Worm (Caenorhabditis elegans) whole organism, L2 larva: ENCODE measurements around the gene his-72.

ENCODE experiments used
- F13H6.1 ChIP-seq: sonication (generic microtip); optimal IDR thresholded peaks from 2 replicates; lab custom pipeline; 2016; ENCODE audit warnings: missing genetic modification characterization, missing compliant biosample characterization
- R02D3.7 ChIP-seq: fragments of 150-350 bp; optimal IDR thresholded peaks from 2 replicates; lab custom pipeline; 2014; ENCODE audit warnings: missing biosample characterization, missing genetic modification characterization
- Y55F3AM.14 ChIP-seq: fragments of 200-800 bp; sonication (Bioruptor generic); optimal IDR thresholded peaks from 2 replicates; lab custom pipeline; 2018; ENCODE audit warnings: mild to moderate bottlenecking, missing genetic modification characterization, missing compliant biosample characterization
- ZK546.5 ChIP-seq: sonication (generic microtip); optimal IDR thresholded peaks from 2 replicates; lab custom pipeline; 2017; ENCODE audit warnings: missing biosample characterization, missing genetic modification characterization
- alr-1 ChIP-seq: fragments of 150-350 bp; optimal IDR thresholded peaks from 2 replicates; lab custom pipeline; 2014; ENCODE audit warnings: missing biosample characterization, missing genetic modification characterization
- ama-1 ChIP-seq: fragments of 150-350 bp; optimal IDR thresholded peaks from 2 replicates; lab custom pipeline; 2018; ENCODE audit warnings: inconsistent platforms
- blmp-1 ChIP-seq: sonication (generic microtip); optimal IDR thresholded peaks from 2 replicates; lab custom pipeline; 2017; ENCODE audit warnings: missing genetic modification characterization, mild to moderate bottlenecking, missing compliant biosample characterization, antibody characterized with exemption, moderate library complexity; ENCODE audit not compliant: insufficient read depth
- ceh-82 ChIP-seq: fragments of 150-350 bp; optimal IDR thresholded peaks from 2 replicates; lab custom pipeline; 2014; ENCODE audit warnings: missing biosample characterization, missing genetic modification characterization
- crh-2 ChIP-seq: sonication (generic microtip); optimal IDR thresholded peaks from 2 replicates; lab custom pipeline; 2017; ENCODE audit warnings: missing biosample characterization, missing genetic modification characterization
- dmd-4 ChIP-seq: sonication (generic microtip); optimal IDR thresholded peaks from 2 replicates; lab custom pipeline; 2017; ENCODE audit warnings: missing biosample characterization, missing genetic modification characterization
- egl-27 ChIP-seq: sonication (generic microtip); optimal IDR thresholded peaks from 3 replicates; lab custom pipeline; 2017; ENCODE audit warnings: missing biosample characterization, missing genetic modification reagents, missing genetic modification characterization
- elt-1 ChIP-seq: fragments of 150-350 bp; optimal IDR thresholded peaks from 2 replicates; lab custom pipeline; 2014; ENCODE audit warnings: missing biosample characterization, missing genetic modification characterization
- elt-3 ChIP-seq: sonication (generic microtip); optimal IDR thresholded peaks from 2 replicates; lab custom pipeline; 2017; ENCODE audit warnings: missing biosample characterization, missing genetic modification characterization
- fos-1 ChIP-seq: fragments of 150-350 bp; optimal IDR thresholded peaks from 2 replicates; lab custom pipeline; 2014; ENCODE audit warnings: missing biosample characterization, missing genetic modification characterization
- gmeb-1 ChIP-seq: fragments of 150-350 bp; optimal IDR thresholded peaks from 2 replicates; lab custom pipeline; 2014; ENCODE audit warnings: missing biosample characterization, missing genetic modification characterization
- lin-13 ChIP-seq: fragments of 150-350 bp; optimal IDR thresholded peaks from 2 replicates; lab custom pipeline; 2014; ENCODE audit warnings: missing biosample characterization, missing genetic modification reagents, missing genetic modification characterization
- lin-39 ChIP-seq: fragments of 150-350 bp; optimal IDR thresholded peaks from 2 replicates; lab custom pipeline; 2014; ENCODE audit warnings: missing biosample characterization, missing genetic modification reagents, missing genetic modification characterization
- lsy-2 ChIP-seq, 2 experiments: fragments of 150-350 bp in 1 of 2; sonication (generic microtip) in 1 of 2; optimal IDR thresholded peaks; 2 replicates each; lab custom pipeline; 2014 to 2017; ENCODE audit warnings: missing biosample characterization in 2 of 2, missing genetic modification characterization in 2 of 2
- mab-5 ChIP-seq: fragments of 150-350 bp; optimal IDR thresholded peaks from 2 replicates; lab custom pipeline; 2014; ENCODE audit warnings: missing biosample characterization, missing genetic modification characterization
- mbf-1 ChIP-seq: sonication (generic microtip); optimal IDR thresholded peaks from 2 replicates; lab custom pipeline; 2017; ENCODE audit warnings: missing biosample characterization, missing genetic modification characterization
- mdl-1 ChIP-seq, 2 experiments: fragments of 150-350 bp in 1 of 2; sonication (generic microtip) in 1 of 2; optimal IDR thresholded peaks; 2 replicates each; lab custom pipeline; 2017; ENCODE audit warnings: missing biosample characterization in 2 of 2, missing genetic modification characterization in 2 of 2
- nhr-10 ChIP-seq: sonication (generic microtip); optimal IDR thresholded peaks from 2 replicates; lab custom pipeline; 2017; ENCODE audit warnings: missing biosample characterization, missing genetic modification characterization
- nhr-11 ChIP-seq: fragments of 150-350 bp; optimal IDR thresholded peaks from 2 replicates; lab custom pipeline; 2014; ENCODE audit warnings: missing biosample characterization, missing genetic modification characterization
- nhr-12 ChIP-seq: fragments of 150-350 bp; optimal IDR thresholded peaks from 2 replicates; lab custom pipeline; 2014; ENCODE audit warnings: missing biosample characterization, missing genetic modification characterization
- nhr-129 ChIP-seq: fragments of 150-350 bp; optimal IDR thresholded peaks from 2 replicates; lab custom pipeline; 2014; ENCODE audit warnings: missing biosample characterization, missing genetic modification characterization
- nhr-21 ChIP-seq: fragments of 150-350 bp; optimal IDR thresholded peaks from 2 replicates; lab custom pipeline; 2014; ENCODE audit warnings: missing biosample characterization, missing genetic modification characterization
- nhr-23 ChIP-seq: fragments of 150-350 bp; optimal IDR thresholded peaks from 2 replicates; lab custom pipeline; 2014; ENCODE audit warnings: missing biosample characterization, missing genetic modification reagents, missing genetic modification characterization
- nhr-237 ChIP-seq: fragments of 150-350 bp; optimal IDR thresholded peaks from 2 replicates; lab custom pipeline; 2014; ENCODE audit warnings: missing biosample characterization, missing genetic modification characterization
- nhr-25 ChIP-seq: fragments of 150-350 bp; sonication (generic microtip); optimal IDR thresholded peaks from 3 replicates; lab custom pipeline; 2014; ENCODE audit warnings: missing biosample characterization, missing genetic modification characterization
- nhr-6 ChIP-seq: fragments of 150-350 bp; optimal IDR thresholded peaks from 2 replicates; lab custom pipeline; 2014; ENCODE audit warnings: missing biosample characterization, missing genetic modification characterization
- nhr-77 ChIP-seq: fragments of 150-350 bp; optimal IDR thresholded peaks from 2 replicates; lab custom pipeline; 2014; ENCODE audit warnings: missing biosample characterization, missing genetic modification characterization
- peb-1 ChIP-seq: fragments of 150-350 bp; optimal IDR thresholded peaks from 2 replicates; lab custom pipeline; 2014; ENCODE audit warnings: missing biosample characterization, missing genetic modification characterization
- sem-4 ChIP-seq: fragments of 150-350 bp; optimal IDR thresholded peaks from 2 replicates; lab custom pipeline; 2014; ENCODE audit warnings: missing biosample characterization, missing genetic modification reagents, missing genetic modification characterization
- skn-1 ChIP-seq: sonication (generic microtip); optimal IDR thresholded peaks from 2 replicates; lab custom pipeline; 2017; ENCODE audit warnings: missing biosample characterization, missing genetic modification characterization
- sma-3 ChIP-seq: sonication (generic microtip); optimal IDR thresholded peaks from 2 replicates; lab custom pipeline; 2016; ENCODE audit warnings: missing genetic modification reagents, missing genetic modification characterization, missing compliant biosample characterization
- snpc-4 ChIP-seq: fragments of 150-350 bp; optimal IDR thresholded peaks from 2 replicates; lab custom pipeline; 2014; ENCODE audit warnings: missing biosample characterization, missing genetic modification characterization
- unc-39 ChIP-seq: fragments of 150-350 bp; optimal IDR thresholded peaks from 2 replicates; lab custom pipeline; 2014; ENCODE audit warnings: missing biosample characterization, missing genetic modification characterization
- unc-55 ChIP-seq: fragments of 150-350 bp; sonication (generic microtip); optimal IDR thresholded peaks from 3 replicates; lab custom pipeline; 2014; ENCODE audit warnings: missing biosample characterization, missing genetic modification reagents, missing genetic modification characterization
- unc-62 ChIP-seq: fragments of 150-350 bp; optimal IDR thresholded peaks from 2 replicates; lab custom pipeline; 2014; ENCODE audit warnings: missing biosample characterization, missing genetic modification reagents, missing genetic modification characterization
- zag-1 ChIP-seq: fragments of 150-350 bp; optimal IDR thresholded peaks from 2 replicates; lab custom pipeline; 2014; ENCODE audit warnings: missing biosample characterization, missing genetic modification characterization
- ztf-1 ChIP-seq: fragments of 200-800 bp; sonication (Bioruptor generic); conservative IDR thresholded peaks from 2 replicates; pipeline ENCODE4 v1.3.6; 2022; ENCODE audit warnings: missing genetic modification characterization, missing compliant biosample characterization
- ztf-11 ChIP-seq: sonication (generic microtip); optimal IDR thresholded peaks from 2 replicates; lab custom pipeline; 2017; ENCODE audit warnings: missing biosample characterization, missing genetic modification characterization
- ztf-4 ChIP-seq: fragments of 150-350 bp; optimal IDR thresholded peaks from 2 replicates; lab custom pipeline; 2014; ENCODE audit warnings: missing biosample characterization, missing genetic modification characterization

Gene his-72

DNA sequence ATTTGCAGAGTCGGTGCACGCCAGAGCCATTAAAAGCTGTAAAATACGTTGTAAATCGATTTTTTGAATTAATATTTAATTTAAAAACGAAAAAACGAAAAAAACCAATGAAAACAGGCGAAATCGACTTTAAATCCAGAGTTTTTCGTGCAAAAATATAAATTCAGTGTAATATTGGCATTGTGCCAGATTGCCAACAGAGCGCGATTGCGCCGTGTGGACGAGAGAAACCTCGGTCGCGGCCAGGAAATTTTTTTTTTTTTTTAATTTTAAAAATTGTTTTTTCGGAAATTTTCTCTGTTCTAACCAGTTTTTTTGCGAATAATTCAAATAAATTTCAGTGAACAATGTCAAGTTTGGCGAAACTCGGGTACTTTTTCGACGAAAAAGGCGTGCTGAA is 17.5 kb downstream of the his-72 start, which contains the start of the genes pph-4.1 and Y75B8A.31 (continued):
- TF ChIP-seq unc-62 (GFP tag; lab: Kevin White, UChicago), result no peak
- TF ChIP-seq fos-1 (tag; lab: Kevin White, UChicago), result peak; percentile 69
- no peak for TF ChIP-seq nhr-11 (tag; lab: Kevin White, UChicago)
- TF ChIP-seq alr-1 (tag; lab: Kevin White, UChicago), result no peak
- no peak for TF ChIP-seq R02D3.7
- TF ChIP-seq nhr-237 (tag; lab: Kevin White, UChicago), result no peak
- peak; percentile 30 for TF ChIP-seq skn-1 (tag; lab: Kevin White, UChicago)

DNA sequence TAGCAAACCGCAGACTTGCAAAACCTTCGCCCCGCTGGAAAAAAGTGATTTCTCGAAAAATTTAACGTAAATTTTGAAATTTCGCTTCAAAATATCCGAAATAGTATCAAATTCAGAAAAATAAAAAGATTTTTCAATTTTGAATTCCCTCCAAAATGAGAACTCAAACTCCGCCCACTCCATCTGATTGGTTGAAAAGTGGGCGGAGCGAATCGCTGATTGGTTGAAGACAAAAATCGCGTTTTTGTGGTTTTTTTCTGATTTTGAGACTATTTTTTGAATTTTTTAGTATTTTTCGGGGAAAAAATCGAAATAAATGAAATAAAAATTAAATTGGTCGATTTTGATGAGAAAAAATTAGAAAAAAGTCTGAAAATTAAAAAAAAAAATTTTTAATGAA is 19.8 kb downstream of the his-72 start:
- TF ChIP-seq gmeb-1 (no peak), crh-2 (no peak), dmd-4 (tag; lab: Kevin White, UChicago) (no peak), mab-5 (tag; lab: Kevin White, UChicago) (no peak), unc-39 (tag; lab: Kevin White, UChicago) (no peak), sma-3 (GFP tag; lab: Kevin White, UChicago) (no peak), sem-4 (tag; lab: Kevin White, UChicago) (no peak), mdl-1 (tag; optimal IDR thresholded peaks at IDR 0.05; lab: Kevin White, UChicago) (no peak), nhr-25 (tag; lab: Kevin White, UChicago) (no peak), skn-1 (tag; lab: Kevin White, UChicago) (no peak), ztf-11 (tag; lab: Kevin White, UChicago) (no peak), fos-1 (tag; lab: Kevin White, UChicago) (no peak), ZK546.5 (tag; lab: Kevin White, UChicago) (no peak), blmp-1 (tag; lab: Kevin White, UChicago) (no peak), nhr-237 (tag; lab: Kevin White, UChicago) (no peak)
- TF ChIP-seq, all 48 proteins: peak for 0

DNA sequence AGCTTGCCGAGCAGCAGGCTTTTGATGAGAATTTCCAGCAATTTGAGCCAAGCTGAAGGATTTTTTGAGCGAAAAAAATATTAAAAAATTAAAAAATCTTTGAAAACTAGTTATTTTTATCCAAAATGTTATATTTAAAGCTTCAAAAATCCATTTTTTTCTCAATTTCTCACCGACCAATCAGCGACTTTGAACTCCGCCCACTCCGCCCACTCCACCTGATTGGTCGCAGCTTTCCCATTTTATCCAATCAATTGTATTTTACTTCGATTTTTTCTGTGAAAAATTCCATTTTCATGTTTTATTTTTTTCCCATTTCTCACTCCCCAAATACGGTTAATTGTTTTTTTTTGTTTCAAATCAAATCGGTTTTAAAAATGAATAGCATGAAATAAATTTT is 23.9 kb downstream of the his-72 start:
- TF ChIP-seq lsy-2 (tag; optimal IDR thresholded peaks at IDR 0.05; lab: Kevin White, UChicago) (peak in 1 of 2 experiments; percentile 53), skn-1 (tag; lab: Kevin White, UChicago) (no peak), nhr-23 (tag; lab: Kevin White, UChicago) (no peak), elt-1 (no peak)

DNA sequence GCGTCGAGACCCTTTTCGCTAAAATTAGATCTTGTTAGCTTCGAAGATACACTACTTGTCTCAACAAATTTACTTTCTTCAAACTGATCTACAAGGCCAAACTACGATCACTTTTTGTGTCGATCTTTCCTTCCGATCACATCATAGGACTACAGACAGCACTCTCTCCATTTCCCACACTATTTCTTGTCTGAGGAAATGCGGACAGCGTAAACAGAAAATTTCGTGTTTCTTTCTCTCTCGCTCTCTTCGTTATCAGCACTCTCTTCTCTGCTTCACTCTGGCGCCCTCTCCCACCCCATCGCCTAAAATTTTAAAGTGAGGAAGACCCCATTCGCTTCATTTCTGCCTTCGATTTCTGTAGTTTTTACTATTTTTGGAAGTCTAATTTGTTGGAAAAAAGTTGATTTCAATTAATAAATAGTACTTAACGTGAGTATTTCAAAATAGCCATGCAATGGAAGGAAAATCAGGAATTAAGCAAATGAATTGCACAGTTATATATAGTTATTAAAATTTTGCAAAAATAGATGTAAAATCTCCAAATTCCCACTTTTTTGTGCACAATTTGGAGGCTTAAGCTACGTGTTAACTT is 33.4 kb downstream of the his-72 start:
- TF ChIP-seq nhr-21 (tag; lab: Kevin White, UChicago), result peak; percentile 22
- peak; percentile 4 for TF ChIP-seq zag-1 (tag; lab: Kevin White, UChicago)
- TF ChIP-seq unc-39 (tag; lab: Kevin White, UChicago), result no peak
- peak; percentile 94 for TF ChIP-seq fos-1 (tag; lab: Kevin White, UChicago)
- no peak for TF ChIP-seq Y55F3AM.14 (GFP tag; lab: Kevin White, UChicago)
- TF ChIP-seq sma-3 (GFP tag; lab: Kevin White, UChicago), result peak; percentile 73
- TF ChIP-seq nhr-6 (tag; lab: Kevin White, UChicago), result no peak
- TF ChIP-seq nhr-129 (tag; lab: Kevin White, UChicago), result peak; percentile 91
- TF ChIP-seq unc-55 (GFP tag; lab: Kevin White, UChicago), result peak; percentile 63
- TF ChIP-seq gmeb-1, result peak; percentile 67
- TF ChIP-seq alr-1 (tag; lab: Kevin White, UChicago), result no peak
- no peak for TF ChIP-seq elt-3 (tag; lab: Kevin White, UChicago)
- no peak for TF ChIP-seq ceh-82 (tag; lab: Kevin White, UChicago)
- no peak for TF ChIP-seq ZK546.5 (tag; lab: Kevin White, UChicago)
- TF ChIP-seq nhr-237 (tag; lab: Kevin White, UChicago), result no peak
- no peak for TF ChIP-seq skn-1 (tag; lab: Kevin White, UChicago)
- TF ChIP-seq mbf-1 (tag; lab: Kevin White, UChicago), result no peak
- TF ChIP-seq sem-4 (tag; lab: Kevin White, UChicago), result peak; percentile 83
- TF ChIP-seq ztf-4, result no peak
- peak; percentile 70 for TF ChIP-seq egl-27
- peak; percentile 76 for TF ChIP-seq nhr-25 (tag; lab: Kevin White, UChicago)
- no peak for TF ChIP-seq ztf-1 (GFP tag; lab: Robert Waterston, UW)
- TF ChIP-seq nhr-77 (tag; lab: Kevin White, UChicago), result no peak
- no peak for TF ChIP-seq nhr-11 (tag; lab: Kevin White, UChicago)
- no peak for TF ChIP-seq dmd-4 (tag; lab: Kevin White, UChicago)
- TF ChIP-seq lin-13 (GFP tag; lab: Kevin White, UChicago), result peak; percentile 35
- peak; percentile 64 for TF ChIP-seq crh-2
- TF ChIP-seq F13H6.1 (tag; lab: Kevin White, UChicago), result peak; percentile 80
- no peak for TF ChIP-seq lin-39 (tag; lab: Kevin White, UChicago)
- TF ChIP-seq nhr-23 (tag; lab: Kevin White, UChicago), result no peak
- TF ChIP-seq elt-1, result no peak
- TF ChIP-seq R02D3.7, result no peak
- no peak for TF ChIP-seq nhr-12 (tag; lab: Kevin White, UChicago)
- TF ChIP-seq peb-1, result no peak
- no peak for TF ChIP-seq ama-1 (lab: Kevin White, UChicago)
- TF ChIP-seq nhr-10 (tag; lab: Kevin White, UChicago), result no peak
- TF ChIP-seq snpc-4, result peak; percentile 53
- TF ChIP-seq unc-62 (GFP tag; lab: Kevin White, UChicago), result no peak
- TF ChIP-seq blmp-1 (tag; lab: Kevin White, UChicago), result peak; percentile 63
